Worm (Caenorhabditis elegans): Measurements from ENCODE around the gene Y116A8C.40.
"Not testable (repeated sequence)": the region's sequence is repeated elsewhere in the genome, so short reads cannot be mapped to it uniquely, and the experiment has no call there.

ce11 chrIV:17140936-17141335 lies 9.8 kb downstream of the Y116A8C.40 start:
- not testable (repeated sequence) for TF ChIP-seq fkh-3 (tag; optimal IDR thresholded peaks at IDR 0.05); B0035.1 (tag; optimal IDR thresholded peaks at IDR 0.05); ceh-40 (GFP tag; IDR thresholded peaks at IDR 0.05); T26A5.8 (tag; optimal IDR thresholded peaks at IDR 0.05); unc-62 (GFP tag; optimal IDR thresholded peaks at IDR 0.05)

Data from whole organism, young adult.